Fruit fly (Drosophila melanogaster) whole organism, wandering third instar larva: Measurements from ENCODE around the gene Mtch.

ENCODE experiments used
- Abd-B ChIP-seq: fragments of >200 bp; optimal IDR thresholded peaks from 2 replicates; lab custom pipeline; 2017; ENCODE audit warnings: missing biosample characterization, missing genetic modification characterization
- CG32264 ChIP-seq: fragments of 200-800 bp; sonication (Bioruptor generic); optimal IDR thresholded peaks from 2 replicates; lab custom pipeline; 2016; ENCODE audit warnings: missing biosample characterization, missing genetic modification characterization
- CG9705 ChIP-seq: fragments of 200-800 bp; sonication (Bioruptor generic); optimal IDR thresholded peaks from 2 replicates; lab custom pipeline; 2018; ENCODE audit warnings: missing biosample characterization, mild to moderate bottlenecking, missing genetic modification characterization
- Dfd ChIP-seq: fragments of >200 bp; optimal IDR thresholded peaks from 2 replicates; lab custom pipeline; 2017; ENCODE audit warnings: missing biosample characterization, missing genetic modification characterization
- Dif ChIP-seq: fragments of 200-275, 200-300 bp; sonication (Bioruptor generic); optimal IDR thresholded peaks from 2 replicates; lab custom pipeline; 2018; ENCODE audit warnings: missing biosample characterization, missing genetic modification characterization; ENCODE audit not compliant: partially characterized antibody
- GATAd ChIP-seq: sonication (Bioruptor generic); optimal IDR thresholded peaks from 2 replicates; lab custom pipeline; 2016; ENCODE audit warnings: missing biosample characterization, missing genetic modification characterization
- HLH106 ChIP-seq: fragments of 200-800 bp; optimal IDR thresholded peaks from 3 replicates; lab custom pipeline; 2019; ENCODE audit warnings: missing biosample characterization, mild to moderate bottlenecking, missing genetic modification characterization, moderate library complexity
- Hnf4 ChIP-seq: fragments of 200-800 bp; sonication (Bioruptor generic); optimal IDR thresholded peaks from 2 replicates; lab custom pipeline; 2016; ENCODE audit warnings: missing biosample characterization, mild to moderate bottlenecking, missing genetic modification characterization
- Hr83 ChIP-seq: fragments of 200-300 bp; sonication (Bioruptor generic); optimal IDR thresholded peaks from 2 replicates; lab custom pipeline; 2016; ENCODE audit warnings: missing biosample characterization, mild to moderate bottlenecking, missing genetic modification characterization, moderate library complexity; ENCODE audit not compliant: poor library complexity, severe bottlenecking
- Jra ChIP-seq: sonication (Bioruptor generic); optimal IDR thresholded peaks from 2 replicates; lab custom pipeline; 2016; ENCODE audit warnings: missing biosample characterization, missing genetic modification characterization
- Mio ChIP-seq: sonication (Bioruptor generic); optimal IDR thresholded peaks from 2 replicates; lab custom pipeline; 2016; ENCODE audit warnings: missing biosample characterization, missing genetic modification characterization
- Myc ChIP-seq: fragments of >200 bp; optimal IDR thresholded peaks from 2 replicates; lab custom pipeline; 2017
- N ChIP-seq: fragments of >200 bp; optimal IDR thresholded peaks from 2 replicates; lab custom pipeline; 2018; ENCODE audit warnings: missing biosample characterization, missing external identifiers, missing genetic modification characterization
- OdsH ChIP-seq: fragments of 200-800 bp; sonication (Bioruptor generic); optimal IDR thresholded peaks from 2 replicates; lab custom pipeline; 2016; ENCODE audit warnings: missing biosample characterization, mild to moderate bottlenecking, missing genetic modification characterization
- Rel ChIP-seq, 2 experiments: fragments of 200-800 bp; sonication (Bioruptor generic) in 1 of 2; optimal IDR thresholded peaks; 2 replicates in 1 of 2; 3 replicates in 1 of 2; lab custom pipeline; 2016 to 2019; ENCODE audit warnings: mild to moderate bottlenecking in 2 of 2, missing biosample characterization in 2 of 2, missing genetic modification characterization in 2 of 2, moderate library complexity in 1 of 2
- Sp1 ChIP-seq: fragments of 200-800 bp; sonication (Bioruptor generic); optimal IDR thresholded peaks from 3 replicates; lab custom pipeline; 2019; ENCODE audit warnings: missing biosample characterization, mild to moderate bottlenecking, missing genetic modification characterization, moderate library complexity
- br ChIP-seq: fragments of 200-800 bp; sonication (Bioruptor generic); optimal IDR thresholded peaks from 2 replicates; lab custom pipeline; 2016; ENCODE audit warnings: missing biosample characterization, missing genetic modification characterization
- brk ChIP-seq: fragments of 200-800 bp; sonication (Bioruptor generic); optimal IDR thresholded peaks from 2 replicates; lab custom pipeline; 2016; ENCODE audit warnings: missing biosample characterization, mild to moderate bottlenecking, missing genetic modification characterization
- dl ChIP-seq, 2 experiments: fragments of 175-275, 200-275 bp in 1 of 2; fragments of 200-275 bp in 1 of 2; sonication (Bioruptor generic); optimal IDR thresholded peaks; lab custom pipeline; 2018; ENCODE audit warnings: mild to moderate bottlenecking in 2 of 2, missing biosample characterization in 2 of 2, missing genetic modification characterization in 2 of 2, moderate library complexity in 2 of 2; ENCODE audit not compliant: partially characterized antibody in 2 of 2, insufficient read depth in 1 of 2
- dmrt93B ChIP-seq: fragments of 200-800 bp; sonication (Bioruptor generic); optimal IDR thresholded peaks from 2 replicates; lab custom pipeline; 2018; ENCODE audit warnings: missing biosample characterization, mild to moderate bottlenecking, missing genetic modification characterization
- dsf ChIP-seq: sonication (Bioruptor generic); optimal IDR thresholded peaks from 2 replicates; lab custom pipeline; 2016; ENCODE audit warnings: missing biosample characterization, missing genetic modification characterization, borderline replicate concordance
- ey ChIP-seq: fragments of 200-800 bp; sonication (Bioruptor generic); optimal IDR thresholded peaks from 2 replicates; lab custom pipeline; 2016; ENCODE audit warnings: missing biosample characterization, missing genetic modification characterization
- foxo ChIP-seq, 2 experiments: fragments of 200-800 bp; sonication (Bioruptor generic); optimal IDR thresholded peaks; 2 replicates in 1 of 2; 3 replicates in 1 of 2; lab custom pipeline; 2016 to 2017; ENCODE audit warnings: missing biosample characterization in 2 of 2, missing genetic modification characterization in 2 of 2
- h ChIP-seq: fragments of 200-800 bp; sonication (Bioruptor generic); optimal IDR thresholded peaks from 3 replicates; lab custom pipeline; 2016; ENCODE audit warnings: missing biosample characterization, mild to moderate bottlenecking, missing genetic modification characterization
- jim ChIP-seq: fragments of 175-275, 200-325 bp; sonication (Bioruptor generic); optimal IDR thresholded peaks from 2 replicates; lab custom pipeline; 2016; ENCODE audit warnings: missing biosample characterization, mild to moderate bottlenecking, missing genetic modification characterization
- lola ChIP-seq: fragments of >200 bp; optimal IDR thresholded peaks from 2 replicates; lab custom pipeline; 2017; ENCODE audit warnings: missing biosample characterization, missing genetic modification characterization
- pan ChIP-seq: fragments of >200 bp; optimal IDR thresholded peaks from 2 replicates; lab custom pipeline; 2017
- psq ChIP-seq: fragments of 200-800 bp; sonication (Bioruptor generic); optimal IDR thresholded peaks from 3 replicates; lab custom pipeline; 2017; ENCODE audit warnings: missing biosample characterization, mild to moderate bottlenecking, missing genetic modification characterization, moderate library complexity
- rgr ChIP-seq: fragments of 200-800 bp; sonication (Bioruptor generic); optimal IDR thresholded peaks from 3 replicates; lab custom pipeline; 2016; ENCODE audit warnings: missing biosample characterization, mild to moderate bottlenecking, missing genetic modification characterization
- sage ChIP-seq: fragments of 200-800 bp; sonication (Bioruptor generic); optimal IDR thresholded peaks from 2 replicates; lab custom pipeline; 2016; ENCODE audit warnings: missing biosample characterization, mild to moderate bottlenecking, missing genetic modification characterization
- sv ChIP-seq: fragments of 200-800 bp; sonication (Bioruptor generic); optimal IDR thresholded peaks from 3 replicates; lab custom pipeline; 2016; ENCODE audit warnings: missing biosample characterization, missing genetic modification characterization
- woc ChIP-seq: sonication (Bioruptor generic); optimal IDR thresholded peaks from 2 replicates; lab custom pipeline; 2016; ENCODE audit warnings: missing biosample characterization, mild to moderate bottlenecking, missing genetic modification characterization

Gene Mtch

dm6 chr3L:178913-179488, 5.4 kb upstream of the Mtch start, which contains the start of gene Vdup1:
TSS of gene Vdup1 (minus strand) at chr3L:178963.
- TF ChIP-seq HLH106 (no peak), dmrt93B (no peak), Dif (no peak), br (GFP tag; lab: Kevin White, UChicago) (no peak), rgr (GFP tag; lab: Kevin White, UChicago) (no peak), psq (GFP tag; lab: Kevin White, UChicago) (no peak), CG9705 (no peak), foxo (GFP tag; optimal IDR thresholded peaks at IDR 0.05; lab: Kevin White, UChicago) (no peak), woc (GFP tag; lab: Kevin White, UChicago) (no peak), h (GFP tag; lab: Kevin White, UChicago) (no peak), Mio (GFP tag; lab: Kevin White, UChicago) (no peak)

dm6 chr3L:179490-180261, 4.8 kb upstream of the Mtch start, which contains the start of gene CG13875:
TSS of gene CG13875 (plus strand) at chr3L:179923.
- TF ChIP-seq Dif (peak; percentile 88), dl (GFP tag; optimal IDR thresholded peaks at IDR 0.05; lab: Kevin White, UChicago; ENCODE audit: insufficient read depth in 1 of 2, partially characterized antibody in 2 of 2) (peak; percentile 49 to 77), Rel (GFP tag; optimal IDR thresholded peaks at IDR 0.05; lab: Kevin White, UChicago) (no peak), Rel (tag; optimal IDR thresholded peaks at IDR 0.05; lab: Kevin White, UChicago) (no peak), OdsH (GFP tag; lab: Kevin White, UChicago) (no peak)
- TF ChIP-seq, all 38 proteins: peak for 2

dm6 chr3L:180262-180543, 4.2 kb upstream of the Mtch start:
- TF ChIP-seq brk (GFP tag; lab: Kevin White, UChicago) (no peak), ey (GFP tag; lab: Kevin White, UChicago) (no peak), Hr83 (GFP tag; lab: Kevin White, UChicago) (peak; percentile 13), jim (no peak), Hnf4 (GFP tag; lab: Kevin White, UChicago) (no peak), Rel (GFP tag; optimal IDR thresholded peaks at IDR 0.05; lab: Kevin White, UChicago) (no peak), Rel (tag; optimal IDR thresholded peaks at IDR 0.05; lab: Kevin White, UChicago) (no peak)

- no peak for TF ChIP-seq Jra
- TF ChIP-seq Abd-B (GFP tag; lab: Kevin White, UChicago) = no peak
- no peak for TF ChIP-seq rgr (GFP tag; lab: Kevin White, UChicago)
- no peak for TF ChIP-seq Hnf4 (GFP tag; lab: Kevin White, UChicago)
- no peak for TF ChIP-seq dsf (GFP tag; lab: Kevin White, UChicago)
- TF ChIP-seq Rel (GFP tag; optimal IDR thresholded peaks at IDR 0.05; lab: Kevin White, UChicago) = no peak
- TF ChIP-seq Rel (tag; optimal IDR thresholded peaks at IDR 0.05; lab: Kevin White, UChicago) = peak; percentile 12
- TF ChIP-seq foxo (GFP tag; optimal IDR thresholded peaks at IDR 0.05; lab: Kevin White, UChicago) = no peak
- peak; percentile 98 for TF ChIP-seq Dif
- no peak for TF ChIP-seq Dfd (GFP tag; lab: Kevin White, UChicago)
- TF ChIP-seq lola (GFP tag; lab: Kevin White, UChicago) = no peak
- peak in 1 of 2 experiments; percentile 64 for TF ChIP-seq dl (GFP tag; optimal IDR thresholded peaks at IDR 0.05; lab: Kevin White, UChicago; ENCODE audit: insufficient read depth in 1 of 2, partially characterized antibody in 2 of 2)
These were observed 14.8 kb downstream of the Mtch start for dm6 chr3L:199050-199745.

- TF ChIP-seq lola (GFP tag; lab: Kevin White, UChicago) = no peak
- TF ChIP-seq foxo (GFP tag; optimal IDR thresholded peaks at IDR 0.05; lab: Kevin White, UChicago) = peak in 1 of 2 experiments; percentile 75
- no peak for TF ChIP-seq N
- TF ChIP-seq Jra = no peak
- TF ChIP-seq Mio (GFP tag; lab: Kevin White, UChicago) = no peak
- TF ChIP-seq sv = peak; percentile 12
- no peak for TF ChIP-seq jim
- no peak for TF ChIP-seq pan (lab: Kevin White, UChicago)
- TF ChIP-seq Myc (lab: Kevin White, UChicago) = no peak
- no peak for TF ChIP-seq sage (GFP tag; lab: Kevin White, UChicago)
- no peak for TF ChIP-seq Abd-B (GFP tag; lab: Kevin White, UChicago)
- no peak for TF ChIP-seq dsf (GFP tag; lab: Kevin White, UChicago)
- no peak for TF ChIP-seq br (GFP tag; lab: Kevin White, UChicago)
- TF ChIP-seq Hnf4 (GFP tag; lab: Kevin White, UChicago) = no peak
- TF ChIP-seq CG32264 (GFP tag; lab: Kevin White, UChicago) = no peak
- no peak for TF ChIP-seq ey (GFP tag; lab: Kevin White, UChicago)
- TF ChIP-seq rgr (GFP tag; lab: Kevin White, UChicago) = peak; percentile 73
- TF ChIP-seq Hr83 (GFP tag; lab: Kevin White, UChicago) = peak; percentile 89
- TF ChIP-seq dl (GFP tag; optimal IDR thresholded peaks at IDR 0.05; lab: Kevin White, UChicago; ENCODE audit: insufficient read depth in 1 of 2, partially characterized antibody in 2 of 2) = no peak
- no peak for TF ChIP-seq GATAd
- TF ChIP-seq Sp1 = peak; percentile 69
- no peak for TF ChIP-seq Dfd (GFP tag; lab: Kevin White, UChicago)
- peak; percentile 6 for TF ChIP-seq Rel (GFP tag; optimal IDR thresholded peaks at IDR 0.05; lab: Kevin White, UChicago)
- no peak for TF ChIP-seq Rel (tag; optimal IDR thresholded peaks at IDR 0.05; lab: Kevin White, UChicago)
- no peak for TF ChIP-seq brk (GFP tag; lab: Kevin White, UChicago)
- TF ChIP-seq dmrt93B = peak; percentile 60
- TF ChIP-seq CG9705 = peak; percentile 57
These were observed 15.5 kb downstream of the Mtch start, which contains the start of the genes rno and mri for dm6 chr3L:199754-200596. TSS of gene rno (minus strand) at chr3L:199762. TSS of gene mri (plus strand) at chr3L:200174.
